Worm (Caenorhabditis elegans) whole organism, L1 larva: ENCODE results near the gene F29C4.4.

Experiments used
- alr-1 ChIP-seq: fragments of 200-800 bp; sonication (Bioruptor generic); optimal IDR thresholded peaks from 2 replicates; lab custom pipeline; 2018; ENCODE audit warnings: borderline replicate concordance, mild to moderate bottlenecking, missing genetic modification characterization, missing compliant biosample characterization
- aly-2 ChIP-seq: fragments of 150-350 bp; optimal IDR thresholded peaks from 2 replicates; lab custom pipeline; 2014; ENCODE audit warnings: missing biosample characterization, missing genetic modification characterization
- ets-5 ChIP-seq: fragments of 200-800 bp; sonication (Bioruptor generic); IDR thresholded peaks from 2 replicates; pipeline ENCODE4 v1.3.6; 2022; ENCODE audit warnings: missing genetic modification characterization, missing compliant biosample characterization
- lin-15B ChIP-seq: fragments of 150-350 bp; sonication (generic microtip); optimal IDR thresholded peaks from 3 replicates; lab custom pipeline; 2014; ENCODE audit warnings: missing biosample characterization, missing genetic modification characterization
- lin-35 ChIP-seq, 2 experiments: fragments of 150-350 bp; optimal IDR thresholded peaks; 2 replicates each; lab custom pipeline; 2014; ENCODE audit warnings: missing biosample characterization in 2 of 2, missing genetic modification characterization in 2 of 2, missing genetic modification reagents in 2 of 2
- mdl-1 ChIP-seq, 2 experiments: fragments of 150-350 bp; optimal IDR thresholded peaks; 2 replicates each; lab custom pipeline; 2014 to 2017; ENCODE audit warnings: missing biosample characterization in 2 of 2, missing genetic modification characterization in 2 of 2, inconsistent platforms in 1 of 2
- nhr-19 ChIP-seq: fragments of 200-800 bp; sonication (Bioruptor generic); conservative IDR thresholded peaks from 2 replicates; pipeline ENCODE4 v1.3.6; 2022; ENCODE audit warnings: missing genetic modification characterization, missing compliant biosample characterization
- nhr-28 ChIP-seq: fragments of 150-350 bp; optimal IDR thresholded peaks from 2 replicates; lab custom pipeline; 2014; ENCODE audit warnings: missing biosample characterization, missing genetic modification characterization
- unc-62 ChIP-seq: fragments of 150-350 bp; optimal IDR thresholded peaks from 2 replicates; lab custom pipeline; 2014; ENCODE audit warnings: missing biosample characterization, missing genetic modification reagents, missing genetic modification characterization
- unc-86 ChIP-seq: sonication (generic microtip); optimal IDR thresholded peaks from 2 replicates; lab custom pipeline; 2016; ENCODE audit warnings: missing genetic modification characterization, missing compliant biosample characterization
- ztf-11 ChIP-seq, 2 experiments: sonication (generic microtip); optimal IDR thresholded peaks; 2 replicates each; lab custom pipeline; 2016 to 2017; ENCODE audit warnings: missing genetic modification characterization in 2 of 2, missing biosample characterization in 1 of 2, missing compliant biosample characterization in 1 of 2
- ztf-4 ChIP-seq: fragments of 150-350 bp; optimal IDR thresholded peaks from 2 replicates; lab custom pipeline; 2014; ENCODE audit warnings: missing biosample characterization, missing genetic modification characterization

ce11 chrIV:139652-140051 lies 28.2 kb downstream of the F29C4.4 start:
- no peak for TF ChIP-seq lin-35 (GFP tag; optimal IDR thresholded peaks at IDR 0.05; lab: Kevin White, UChicago)
- TF ChIP-seq unc-86 (tag; lab: Kevin White, UChicago), result no peak
- TF ChIP-seq ets-5 (GFP tag; lab: Robert Waterston, UW), result no peak
- no peak for TF ChIP-seq ztf-4 (tag; lab: Kevin White, UChicago)
- no peak for TF ChIP-seq lin-15B (tag; lab: Kevin White, UChicago)
- TF ChIP-seq aly-2 (tag; lab: Kevin White, UChicago), result no peak
- TF ChIP-seq unc-62 (GFP tag; lab: Kevin White, UChicago), result no peak
- TF ChIP-seq nhr-28 (tag; lab: Kevin White, UChicago), result no peak
- TF ChIP-seq mdl-1 (tag; optimal IDR thresholded peaks at IDR 0.05; lab: Kevin White, UChicago), result no peak
- no peak for TF ChIP-seq ztf-11 (tag; optimal IDR thresholded peaks at IDR 0.05; lab: Kevin White, UChicago)
- TF ChIP-seq nhr-19 (GFP tag; lab: Robert Waterston, UW), result no peak
- TF ChIP-seq alr-1, result no peak
